Worm (Caenorhabditis elegans): ENCODE data around the gene cox-6C.

DNA sequence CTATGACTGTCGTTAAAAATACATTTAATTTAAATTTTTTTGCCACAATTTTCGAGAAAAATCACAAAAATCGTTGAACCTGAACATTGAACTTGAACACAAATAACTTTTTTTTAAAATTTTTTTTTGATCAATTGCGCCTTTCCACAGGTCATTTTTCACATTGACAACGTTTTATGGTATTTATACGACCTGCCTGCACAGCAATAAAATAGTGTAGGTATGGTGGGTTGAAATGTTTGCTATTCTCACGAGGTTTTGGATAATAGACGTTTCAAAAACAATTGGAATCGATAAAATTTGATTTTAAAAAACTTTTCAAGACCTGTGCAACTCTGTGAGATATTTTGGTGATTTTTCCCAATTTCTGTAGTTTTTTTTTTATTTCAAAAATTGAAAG lies 48.3 kb upstream of the cox-6C start:
- TF ChIP-seq him-1 (tag; optimal IDR thresholded peaks at IDR 0.05), result no peak
- TF ChIP-seq dao-5 (tag; optimal IDR thresholded peaks at IDR 0.05), result no peak
- TF ChIP-seq W03F9.2 (tag; optimal IDR thresholded peaks at IDR 0.05), result no peak
